Worm (Caenorhabditis elegans): Measurements from ENCODE around the gene unc-3.

ce11 chrX:14786821-14787556 is 13.7 kb downstream of the unc-3 start:
- no peak for TF ChIP-seq Y22D7AL.16 (tag; optimal IDR thresholded peaks at IDR 0.05)
- no peak for TF ChIP-seq elt-2 (tag; optimal IDR thresholded peaks at IDR 0.05)
- no peak for TF ChIP-seq dmd-4 (tag; optimal IDR thresholded peaks at IDR 0.05; ENCODE audit: borderline replicate concordance)
- no peak for TF ChIP-seq nhr-11 (tag; optimal IDR thresholded peaks at IDR 0.05)
- no peak for TF ChIP-seq nfya-1 (tag; optimal IDR thresholded peaks at IDR 0.05)

Measured in whole organism, late embryonic.